Worm (Caenorhabditis elegans): Measurements from ENCODE around the gene str-112.

str-112 gene

DNA sequence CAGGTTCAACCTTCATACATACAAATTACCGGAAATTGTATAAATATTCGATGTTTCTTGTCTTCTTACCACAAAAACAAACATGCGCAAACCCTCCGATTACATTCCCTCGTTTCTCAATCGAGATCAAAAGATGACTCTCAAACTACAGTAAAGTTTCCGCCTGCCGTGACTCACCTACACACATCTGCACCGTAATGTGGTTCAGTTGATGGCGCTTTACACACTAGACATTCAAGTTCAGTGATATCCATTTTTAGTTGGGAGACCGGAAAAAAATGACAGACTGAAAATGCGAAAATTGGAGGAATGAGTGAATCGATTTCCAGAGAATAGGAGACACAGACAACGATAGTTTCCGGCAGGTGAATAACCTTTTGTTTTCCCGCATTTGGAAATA lies 46.9 kb downstream of the str-112 start, which contains the start of gene nhr-286:
TSS of gene nhr-286 (minus strand) at position 324 of the 400 bp plus-strand sequence.
- TF ChIP-seq ZK546.5 (tag; optimal IDR thresholded peaks at IDR 0.05) (no peak), unc-39 (tag; optimal IDR thresholded peaks at IDR 0.05) (no peak), lsy-2 (tag; optimal IDR thresholded peaks at IDR 0.05) (no peak), aly-2 (tag; optimal IDR thresholded peaks at IDR 0.05) (no peak), lin-39 (tag; optimal IDR thresholded peaks at IDR 0.05) (no peak), nhr-10 (tag; optimal IDR thresholded peaks at IDR 0.05) (no peak), ama-1 (optimal IDR thresholded peaks at IDR 0.05) (no peak), alr-1 (tag; optimal IDR thresholded peaks at IDR 0.05) (no peak), fos-1 (tag; optimal IDR thresholded peaks at IDR 0.05) (no peak), ztf-4 (tag; optimal IDR thresholded peaks at IDR 0.05) (no peak), Y55F3AM.14 (GFP tag; optimal IDR thresholded peaks at IDR 0.05) (no peak), dmd-4 (tag; optimal IDR thresholded peaks at IDR 0.05) (no peak), egl-27 (tag; optimal IDR thresholded peaks at IDR 0.05) (no peak), nhr-12 (tag; optimal IDR thresholded peaks at IDR 0.05) (no peak), elt-3 (tag; optimal IDR thresholded peaks at IDR 0.05) (no peak)

DNA sequence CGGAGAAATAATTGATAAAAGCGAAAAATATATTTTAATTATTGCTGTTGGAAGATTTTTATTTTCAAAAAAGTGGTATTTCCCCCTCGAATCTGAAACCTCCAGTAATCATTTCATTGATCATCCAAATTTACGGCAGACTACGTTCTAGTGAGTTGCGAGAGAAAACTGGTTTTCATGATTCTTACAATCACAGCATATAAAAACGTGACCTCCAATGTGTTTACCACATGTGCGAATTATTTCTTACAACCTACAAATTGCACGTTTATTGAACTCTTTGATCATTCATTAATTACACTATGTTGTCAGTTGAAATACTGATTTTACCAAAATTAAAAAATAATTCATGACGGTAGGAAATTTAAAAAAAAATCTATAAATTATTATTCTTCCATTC lies 49.0 kb downstream of the str-112 start:
- TF ChIP-seq ceh-16 (tag; optimal IDR thresholded peaks at IDR 0.05) (no peak), ZK546.5 (tag; optimal IDR thresholded peaks at IDR 0.05) (no peak), dmd-4 (tag; optimal IDR thresholded peaks at IDR 0.05) (no peak), C34F6.9 (tag; optimal IDR thresholded peaks at IDR 0.05) (peak; percentile 33), fos-1 (tag; optimal IDR thresholded peaks at IDR 0.05) (peak; percentile 23), elt-3 (tag; optimal IDR thresholded peaks at IDR 0.05) (no peak), unc-39 (tag; optimal IDR thresholded peaks at IDR 0.05) (no peak), lin-13 (GFP tag; optimal IDR thresholded peaks at IDR 0.05) (no peak), mdl-1 (tag; optimal IDR thresholded peaks at IDR 0.05) (peak in 1 of 2 experiments; percentile 5), sma-3 (GFP tag; optimal IDR thresholded peaks at IDR 0.05) (peak; percentile 70), lsy-2 (tag; optimal IDR thresholded peaks at IDR 0.05) (no peak), crh-2 (tag; optimal IDR thresholded peaks at IDR 0.05) (peak; percentile 74), F13H6.1 (tag; optimal IDR thresholded peaks at IDR 0.05) (peak; percentile 8), nhr-23 (tag; optimal IDR thresholded peaks at IDR 0.05) (no peak), nhr-129 (tag; optimal IDR thresholded peaks at IDR 0.05) (peak; percentile 42), ztf-11 (tag; optimal IDR thresholded peaks at IDR 0.05) (no peak), Y55F3AM.14 (GFP tag; optimal IDR thresholded peaks at IDR 0.05) (no peak), skn-1 (tag; optimal IDR thresholded peaks at IDR 0.05) (no peak), nhr-25 (tag; optimal IDR thresholded peaks at IDR 0.05) (peak; percentile 91), sma-9 (GFP tag; optimal IDR thresholded peaks at IDR 0.05) (peak; percentile 86), sma-9 (tag; optimal IDR thresholded peaks at IDR 0.05) (no peak), ztf-1 (GFP tag; conservative IDR thresholded peaks at IDR 0.05) (no peak), nhr-10 (tag; optimal IDR thresholded peaks at IDR 0.05) (no peak), nhr-21 (tag; optimal IDR thresholded peaks at IDR 0.05) (peak; percentile 58), mab-5 (tag; optimal IDR thresholded peaks at IDR 0.05) (no peak), nhr-237 (tag; optimal IDR thresholded peaks at IDR 0.05) (no peak), nhr-12 (tag; optimal IDR thresholded peaks at IDR 0.05) (no peak), mbf-1 (tag; optimal IDR thresholded peaks at IDR 0.05) (no peak), alr-1 (tag; optimal IDR thresholded peaks at IDR 0.05) (no peak), ztf-4 (tag; optimal IDR thresholded peaks at IDR 0.05) (peak; percentile 22), zag-1 (tag; optimal IDR thresholded peaks at IDR 0.05) (no peak), R02D3.7 (tag; optimal IDR thresholded peaks at IDR 0.05) (no peak), snpc-4 (tag; optimal IDR thresholded peaks at IDR 0.05) (no peak), sem-4 (tag; optimal IDR thresholded peaks at IDR 0.05) (no peak), unc-55 (GFP tag; optimal IDR thresholded peaks at IDR 0.05) (no peak), ceh-82 (tag; optimal IDR thresholded peaks at IDR 0.05) (no peak), nhr-11 (tag; optimal IDR thresholded peaks at IDR 0.05) (no peak), elt-1 (tag; optimal IDR thresholded peaks at IDR 0.05) (no peak), lin-39 (tag; optimal IDR thresholded peaks at IDR 0.05) (no peak), peb-1 (tag; optimal IDR thresholded peaks at IDR 0.05) (no peak), aly-2 (tag; optimal IDR thresholded peaks at IDR 0.05) (no peak), lin-11 (tag; optimal IDR thresholded peaks at IDR 0.05) (no peak), blmp-1 (tag; optimal IDR thresholded peaks at IDR 0.05; ENCODE audit: insufficient read depth) (peak; percentile 50), gmeb-1 (tag; optimal IDR thresholded peaks at IDR 0.05) (peak; percentile 61), ama-1 (optimal IDR thresholded peaks at IDR 0.05) (no peak), unc-62 (GFP tag; optimal IDR thresholded peaks at IDR 0.05) (no peak), egl-27 (tag; optimal IDR thresholded peaks at IDR 0.05) (no peak), nhr-77 (tag; optimal IDR thresholded peaks at IDR 0.05) (no peak), nhr-6 (tag; optimal IDR thresholded peaks at IDR 0.05) (peak; percentile 35)
